Worm (Caenorhabditis elegans) whole organism, mixed stage, embryonic: ENCODE data around the gene R03H10.5.
"Not testable (repeated sequence)": the region's sequence is repeated elsewhere in the genome, so short reads cannot be mapped to it uniquely, and the experiment has no call there.

Source experiments
- M03D4.4 ChIP-seq: sonication (generic microtip); optimal IDR thresholded peaks from 2 replicates; lab custom pipeline; 2017; ENCODE audit warnings: mild to moderate bottlenecking, missing genetic modification characterization, missing compliant biosample characterization
- bed-3 ChIP-seq: fragments of 200-800 bp; sonication (Bioruptor generic); optimal IDR thresholded peaks from 3 replicates; lab custom pipeline; 2018; ENCODE audit warnings: mild to moderate bottlenecking, missing genetic modification characterization, moderate library complexity, missing compliant biosample characterization
- blmp-1 ChIP-seq: fragments of 150-350 bp; optimal IDR thresholded peaks from 2 replicates; lab custom pipeline; 2014; ENCODE audit warnings: missing biosample characterization, missing genetic modification characterization
- ceh-39 ChIP-seq: fragments of 150-350 bp; optimal IDR thresholded peaks from 2 replicates; lab custom pipeline; 2014; ENCODE audit warnings: missing biosample characterization, missing genetic modification characterization
- ceh-83 ChIP-seq: fragments of 200-800 bp; sonication (Bioruptor generic); optimal IDR thresholded peaks from 2 replicates; lab custom pipeline; 2018; ENCODE audit warnings: mild to moderate bottlenecking, missing genetic modification characterization, missing compliant biosample characterization
- cnd-1 ChIP-seq: fragments of 200-800 bp; sonication (Bioruptor generic); optimal IDR thresholded peaks from 2 replicates; lab custom pipeline; 2018; ENCODE audit warnings: mild to moderate bottlenecking, missing genetic modification characterization, missing compliant biosample characterization
- drap-1 ChIP-seq: fragments of 200-800 bp; sonication (Bioruptor generic); optimal IDR thresholded peaks from 3 replicates; lab custom pipeline; 2018; ENCODE audit warnings: mild to moderate bottlenecking, missing genetic modification characterization, missing compliant biosample characterization
- elt-1 ChIP-seq: sonication (generic microtip); optimal IDR thresholded peaks from 2 replicates; lab custom pipeline; 2017; ENCODE audit warnings: missing genetic modification characterization, mild to moderate bottlenecking, missing compliant biosample characterization, antibody characterized with exemption, moderate library complexity, borderline replicate concordance; ENCODE audit not compliant: insufficient read depth
- elt-3 ChIP-seq: fragments of 150-350 bp; optimal IDR thresholded peaks from 2 replicates; lab custom pipeline; 2014; ENCODE audit warnings: missing biosample characterization, missing genetic modification characterization
- flh-1 ChIP-seq: fragments of 200-800 bp; sonication (Bioruptor generic); optimal IDR thresholded peaks from 2 replicates; lab custom pipeline; 2018; ENCODE audit warnings: mild to moderate bottlenecking, missing genetic modification characterization, moderate library complexity, missing compliant biosample characterization
- ham-2 ChIP-seq: fragments of 200-800 bp; sonication (Bioruptor generic); optimal IDR thresholded peaks from 2 replicates; lab custom pipeline; 2018; ENCODE audit warnings: mild to moderate bottlenecking, missing genetic modification characterization, missing compliant biosample characterization
- hlh-1 ChIP-seq: fragments of 150-350 bp; optimal IDR thresholded peaks from 2 replicates; lab custom pipeline; 2014; ENCODE audit warnings: missing biosample characterization, missing genetic modification reagents, missing genetic modification characterization
- lin-13 ChIP-seq: fragments of 150-350 bp; optimal IDR thresholded peaks from 2 replicates; lab custom pipeline; 2014; ENCODE audit warnings: missing biosample characterization, missing genetic modification characterization
- lin-32 ChIP-seq: fragments of 200-800 bp; sonication (Bioruptor generic); optimal IDR thresholded peaks from 2 replicates; lab custom pipeline; 2018; ENCODE audit warnings: mild to moderate bottlenecking, missing genetic modification characterization, missing compliant biosample characterization
- lsy-2 ChIP-seq: fragments of 150-350 bp; optimal IDR thresholded peaks from 2 replicates; lab custom pipeline; 2014; ENCODE audit warnings: missing biosample characterization, missing genetic modification characterization
- mab-5 ChIP-seq: fragments of 150-350 bp; optimal IDR thresholded peaks from 2 replicates; lab custom pipeline; 2014; ENCODE audit warnings: missing biosample characterization, missing genetic modification characterization
- mep-1 ChIP-seq: fragments of 150-350 bp; optimal IDR thresholded peaks from 2 replicates; lab custom pipeline; 2017; ENCODE audit warnings: missing biosample characterization, missing genetic modification reagents, missing genetic modification characterization, inconsistent platforms
- nhr-12 ChIP-seq: fragments of 150-350 bp; optimal IDR thresholded peaks from 2 replicates; lab custom pipeline; 2014; ENCODE audit warnings: missing biosample characterization, missing genetic modification characterization
- nhr-2 ChIP-seq: fragments of 150-350 bp; optimal IDR thresholded peaks from 2 replicates; lab custom pipeline; 2014; ENCODE audit warnings: missing biosample characterization, missing genetic modification characterization
- nhr-237 ChIP-seq: fragments of 150-350 bp; optimal IDR thresholded peaks from 2 replicates; lab custom pipeline; 2014; ENCODE audit warnings: missing biosample characterization, missing genetic modification characterization
- nhr-28 ChIP-seq: fragments of 150-350 bp; optimal IDR thresholded peaks from 2 replicates; lab custom pipeline; 2014; ENCODE audit warnings: missing biosample characterization, missing genetic modification characterization
- nhr-76 ChIP-seq: sonication (generic microtip); optimal IDR thresholded peaks from 2 replicates; lab custom pipeline; 2017; ENCODE audit warnings: missing biosample characterization, missing genetic modification characterization
- pha-4 ChIP-seq: fragments of 150-350 bp; optimal IDR thresholded peaks from 2 replicates; lab custom pipeline; 2018; ENCODE audit warnings: missing biosample characterization, missing genetic modification reagents, missing genetic modification characterization
- sem-2 ChIP-seq: fragments of 200-800 bp; sonication (Bioruptor generic); optimal IDR thresholded peaks from 2 replicates; lab custom pipeline; 2018; ENCODE audit warnings: mild to moderate bottlenecking, missing genetic modification characterization, missing compliant biosample characterization
- snpc-4 ChIP-seq: fragments of 150-350 bp; optimal IDR thresholded peaks from 2 replicates; lab custom pipeline; 2014; ENCODE audit warnings: missing biosample characterization, missing genetic modification characterization
- sptf-1 ChIP-seq: sonication (generic microtip); optimal IDR thresholded peaks from 2 replicates; lab custom pipeline; 2017; ENCODE audit warnings: mild to moderate bottlenecking, missing genetic modification characterization, moderate library complexity, missing compliant biosample characterization
- tbx-8 ChIP-seq: fragments of 200-800 bp; sonication (Bioruptor generic); optimal IDR thresholded peaks from 2 replicates; lab custom pipeline; 2018; ENCODE audit warnings: mild to moderate bottlenecking, missing genetic modification characterization, moderate library complexity, missing compliant biosample characterization
- unc-120 ChIP-seq: sonication (generic microtip); optimal IDR thresholded peaks from 2 replicates; lab custom pipeline; 2017; ENCODE audit warnings: missing genetic modification characterization, missing compliant biosample characterization; ENCODE audit not compliant: poor library complexity, severe bottlenecking
- unc-39 ChIP-seq: fragments of 150-350 bp; optimal IDR thresholded peaks from 2 replicates; lab custom pipeline; 2014; ENCODE audit warnings: missing biosample characterization, missing genetic modification characterization
- unc-62 ChIP-seq: fragments of 150-350 bp; optimal IDR thresholded peaks from 2 replicates; lab custom pipeline; 2014; ENCODE audit warnings: missing biosample characterization, missing genetic modification reagents, missing genetic modification characterization
- zip-8 ChIP-seq: fragments of 150-350 bp; optimal IDR thresholded peaks from 2 replicates; lab custom pipeline; 2014; ENCODE audit warnings: missing biosample characterization, missing genetic modification characterization
- ztf-11 ChIP-seq: fragments of 150-350 bp; optimal IDR thresholded peaks from 2 replicates; lab custom pipeline; 2014; ENCODE audit warnings: missing biosample characterization, missing genetic modification characterization

The R03H10.5 gene

ce11 chrII:4173842-4174241 is 3.4 kb upstream of the R03H10.5 start:
- TF ChIP-seq drap-1 (GFP tag; lab: Kevin White, UChicago) (no peak), nhr-12 (tag; lab: Kevin White, UChicago) (no peak)

- TF ChIP-seq elt-1 (no peak), unc-120 (tag; lab: Kevin White, UChicago) (no peak), sem-2 (no peak), elt-3 (tag; lab: Kevin White, UChicago) (no peak), lsy-2 (tag; lab: Kevin White, UChicago) (no peak), snpc-4 (tag; lab: Kevin White, UChicago) (no peak), ham-2 (GFP tag; lab: Kevin White, UChicago) (no peak), tbx-8 (GFP tag; lab: Kevin White, UChicago) (no peak), drap-1 (GFP tag; lab: Kevin White, UChicago) (no peak), hlh-1 (tag; lab: Kevin White, UChicago) (no peak), nhr-2 (tag; lab: Kevin White, UChicago) (no peak), pha-4 (no peak), nhr-76 (tag; lab: Kevin White, UChicago) (no peak), flh-1 (no peak)
Observed at ce11 chrII:4173398-4173797, 3.0 kb upstream of the R03H10.5 start, which contains the start of gene R03H10.6. Gene R03H10.6, minus strand, starts transcription at chrII:4173498.

DNA sequence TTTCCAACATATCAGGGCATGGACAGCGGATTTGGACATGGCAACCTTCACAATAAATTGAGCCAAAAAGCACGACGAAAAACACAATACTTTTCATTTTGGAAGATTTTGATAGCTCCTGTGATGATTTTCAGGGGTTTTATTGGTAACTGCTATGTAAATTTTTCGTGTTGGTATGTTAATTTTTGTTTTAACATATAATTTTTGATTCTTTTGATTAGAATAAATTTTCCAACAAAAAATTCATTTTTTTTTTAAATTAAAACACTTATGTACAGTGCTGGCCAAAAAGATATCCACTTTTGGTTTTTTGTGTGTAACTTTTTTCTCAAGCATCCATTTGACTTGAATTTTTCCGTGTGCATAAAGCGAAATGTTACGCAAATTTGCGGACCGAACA is 2.0 kb downstream of the R03H10.5 start, which contains the start of gene R03H10.4:
R03H10.4 (minus strand) TSS at position 101 of the 400 bp plus-strand sequence.
- TF ChIP-seq lin-32 (GFP tag; lab: Kevin White, UChicago); lin-13 (tag; lab: Kevin White, UChicago); unc-62 (GFP tag; lab: Kevin White, UChicago): not testable (repeated sequence)

ce11 chrII:4167833-4168232 is 2.6 kb downstream of the R03H10.5 start:
- TF ChIP-seq sptf-1 (tag; lab: Kevin White, UChicago): no peak
- no peak for TF ChIP-seq pha-4
- no peak for TF ChIP-seq ham-2 (GFP tag; lab: Kevin White, UChicago)
- TF ChIP-seq flh-1: no peak
- TF ChIP-seq elt-3 (tag; lab: Kevin White, UChicago): no peak
- TF ChIP-seq nhr-237 (tag; lab: Kevin White, UChicago): no peak
- no peak for TF ChIP-seq lsy-2 (tag; lab: Kevin White, UChicago)
- TF ChIP-seq hlh-1 (tag; lab: Kevin White, UChicago): no peak
- TF ChIP-seq cnd-1 (tag; lab: Kevin White, UChicago): no peak

- TF ChIP-seq cnd-1 (tag; lab: Kevin White, UChicago) (no peak), tbx-8 (GFP tag; lab: Kevin White, UChicago) (no peak), M03D4.4 (no peak), ceh-83 (GFP tag; lab: Kevin White, UChicago) (no peak), drap-1 (GFP tag; lab: Kevin White, UChicago) (no peak), nhr-76 (tag; lab: Kevin White, UChicago) (no peak), bed-3 (GFP tag; lab: Kevin White, UChicago) (no peak), nhr-28 (no peak), unc-39 (tag; lab: Kevin White, UChicago) (no peak), unc-120 (tag; lab: Kevin White, UChicago) (no peak), nhr-2 (tag; lab: Kevin White, UChicago) (no peak)
Observed at ce11 chrII:4159570-4159969, 10.8 kb downstream of the R03H10.5 start.

- TF ChIP-seq sptf-1 (tag; lab: Kevin White, UChicago): no peak
- no peak for TF ChIP-seq mab-5 (tag; lab: Kevin White, UChicago)
- no peak for TF ChIP-seq ztf-11 (tag; lab: Kevin White, UChicago)
- no peak for TF ChIP-seq hlh-1 (tag; lab: Kevin White, UChicago)
- no peak for TF ChIP-seq unc-120 (tag; lab: Kevin White, UChicago)
- no peak for TF ChIP-seq drap-1 (GFP tag; lab: Kevin White, UChicago)
- no peak for TF ChIP-seq elt-1
- TF ChIP-seq ceh-39 (tag; lab: Kevin White, UChicago): no peak
- no peak for TF ChIP-seq lin-32 (GFP tag; lab: Kevin White, UChicago)
- no peak for TF ChIP-seq unc-39 (tag; lab: Kevin White, UChicago)
- TF ChIP-seq zip-8 (tag; lab: Kevin White, UChicago): no peak
- no peak for TF ChIP-seq lin-13 (tag; lab: Kevin White, UChicago)
- no peak for TF ChIP-seq unc-62 (GFP tag; lab: Kevin White, UChicago)
- no peak for TF ChIP-seq mep-1 (tag; lab: Kevin White, UChicago)
- no peak for TF ChIP-seq ham-2 (GFP tag; lab: Kevin White, UChicago)
- TF ChIP-seq blmp-1 (tag; lab: Kevin White, UChicago): no peak
- no peak for TF ChIP-seq tbx-8 (GFP tag; lab: Kevin White, UChicago)
Observed at ce11 chrII:4157817-4158216, 12.6 kb downstream of the R03H10.5 start.
